Fruit fly (Drosophila melanogaster) whole organism, wandering third instar larva: ENCODE measurements around the gene UbcE2M.

Experiments used
- Abd-B ChIP-seq: fragments of >200 bp; optimal IDR thresholded peaks from 2 replicates; lab custom pipeline; 2017; ENCODE audit warnings: missing biosample characterization, missing genetic modification characterization
- Dfd ChIP-seq: fragments of >200 bp; optimal IDR thresholded peaks from 2 replicates; lab custom pipeline; 2017; ENCODE audit warnings: missing biosample characterization, missing genetic modification characterization
- GATAd ChIP-seq: sonication (Bioruptor generic); optimal IDR thresholded peaks from 2 replicates; lab custom pipeline; 2016; ENCODE audit warnings: missing biosample characterization, missing genetic modification characterization
- Hnf4 ChIP-seq: fragments of 200-800 bp; sonication (Bioruptor generic); optimal IDR thresholded peaks from 2 replicates; lab custom pipeline; 2016; ENCODE audit warnings: missing biosample characterization, mild to moderate bottlenecking, missing genetic modification characterization
- Hr83 ChIP-seq: fragments of 200-300 bp; sonication (Bioruptor generic); optimal IDR thresholded peaks from 2 replicates; lab custom pipeline; 2016; ENCODE audit warnings: missing biosample characterization, mild to moderate bottlenecking, missing genetic modification characterization, moderate library complexity; ENCODE audit not compliant: poor library complexity, severe bottlenecking
- Myc ChIP-seq: fragments of >200 bp; optimal IDR thresholded peaks from 2 replicates; lab custom pipeline; 2017
- brk ChIP-seq: fragments of 200-800 bp; sonication (Bioruptor generic); optimal IDR thresholded peaks from 2 replicates; lab custom pipeline; 2016; ENCODE audit warnings: missing biosample characterization, mild to moderate bottlenecking, missing genetic modification characterization
- fru ChIP-seq: fragments of 200-800 bp; sonication (Bioruptor generic); optimal IDR thresholded peaks from 3 replicates; lab custom pipeline; 2016; ENCODE audit warnings: missing biosample characterization, mild to moderate bottlenecking, missing genetic modification characterization
- lola ChIP-seq: fragments of >200 bp; optimal IDR thresholded peaks from 2 replicates; lab custom pipeline; 2017; ENCODE audit warnings: missing biosample characterization, missing genetic modification characterization
- psq ChIP-seq: fragments of 200-800 bp; sonication (Bioruptor generic); optimal IDR thresholded peaks from 3 replicates; lab custom pipeline; 2017; ENCODE audit warnings: missing biosample characterization, mild to moderate bottlenecking, missing genetic modification characterization, moderate library complexity
- rgr ChIP-seq: fragments of 200-800 bp; sonication (Bioruptor generic); optimal IDR thresholded peaks from 3 replicates; lab custom pipeline; 2016; ENCODE audit warnings: missing biosample characterization, mild to moderate bottlenecking, missing genetic modification characterization
- sv ChIP-seq: fragments of 200-800 bp; sonication (Bioruptor generic); optimal IDR thresholded peaks from 3 replicates; lab custom pipeline; 2016; ENCODE audit warnings: missing biosample characterization, missing genetic modification characterization
- usp ChIP-seq: fragments of >200 bp; optimal IDR thresholded peaks from 2 replicates; lab custom pipeline; 2017; ENCODE audit warnings: missing biosample characterization, missing genetic modification characterization

DNA sequence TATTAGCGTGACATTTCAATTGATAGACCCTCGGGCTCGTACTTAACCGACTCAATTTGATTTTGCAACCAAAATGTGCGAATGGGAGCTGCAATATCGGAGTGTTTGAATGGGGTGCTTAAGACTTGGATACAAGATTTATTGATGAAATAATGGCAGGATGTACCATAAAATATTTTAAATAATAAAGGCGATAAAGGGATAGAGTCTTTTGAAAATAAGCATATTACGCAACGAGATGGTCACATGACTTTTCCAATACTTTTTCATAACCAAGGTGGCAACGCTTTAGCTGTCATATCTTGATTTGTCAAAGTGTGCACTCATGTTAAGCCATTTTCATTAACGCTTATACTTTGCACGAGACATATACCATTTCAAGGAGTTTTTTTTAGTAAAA, 31.1 kb upstream of the UbcE2M start, which contains the start of gene eIF4E3:
- TF ChIP-seq Myc (lab: Kevin White, UChicago) (no peak), psq (GFP tag; lab: Kevin White, UChicago) (no peak), rgr (GFP tag; lab: Kevin White, UChicago) (no peak), GATAd (GFP tag; lab: Kevin White, UChicago) (no peak), Dfd (GFP tag; lab: Kevin White, UChicago) (no peak), Hnf4 (GFP tag; lab: Kevin White, UChicago) (no peak), Abd-B (GFP tag; lab: Kevin White, UChicago) (no peak), fru (no peak), lola (GFP tag; lab: Kevin White, UChicago) (no peak), sv (GFP tag; lab: Kevin White, UChicago) (no peak), usp (GFP tag; lab: Kevin White, UChicago) (no peak), brk (GFP tag; lab: Kevin White, UChicago) (no peak), Hr83 (no peak)
